Worm (Caenorhabditis elegans): Measurements from ENCODE around the gene atad-3.

Gene atad-3

DNA sequence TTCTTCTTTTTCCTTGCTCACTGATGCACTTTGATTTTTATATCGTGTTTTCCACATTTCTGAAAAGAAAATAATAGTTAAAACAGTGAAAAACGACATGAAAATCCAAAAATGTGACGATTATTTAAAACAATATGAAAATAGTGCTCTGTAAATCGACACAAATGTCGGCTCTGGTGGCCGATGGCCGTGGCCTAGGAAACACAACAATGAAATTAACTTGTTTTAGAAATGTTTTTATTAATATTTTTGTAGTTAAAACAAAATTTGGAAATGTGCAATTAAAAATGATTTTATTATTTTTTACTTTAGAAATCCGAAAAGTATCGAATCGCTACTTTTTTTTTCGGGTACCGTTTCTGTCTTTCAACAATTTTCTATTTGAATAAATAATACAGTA is 48.0 kb upstream of the atad-3 start, which contains the start of gene arv-1 (continued):
- TF ChIP-seq madf-10 (tag; optimal IDR thresholded peaks at IDR 0.05) = no peak
- TF ChIP-seq ceh-79 (tag; optimal IDR thresholded peaks at IDR 0.05) = no peak
- TF ChIP-seq ztf-3 (GFP tag; optimal IDR thresholded peaks at IDR 0.05) = no peak
- peak; percentile 9 for TF ChIP-seq F23B12.7 (tag; optimal IDR thresholded peaks at IDR 0.05; ENCODE audit: insufficient read depth)
- no peak for TF ChIP-seq bed-2 (GFP tag; IDR thresholded peaks at IDR 0.05)
- no peak for TF ChIP-seq F22D6.2 (tag; optimal IDR thresholded peaks at IDR 0.05)
- no peak for TF ChIP-seq let-607 (tag; optimal IDR thresholded peaks at IDR 0.05)
- TF ChIP-seq Y53F4B.3 (GFP tag; IDR thresholded peaks at IDR 0.05) = no peak
- no peak for TF ChIP-seq snpc-3.4 (tag; optimal IDR thresholded peaks at IDR 0.05)
- TF ChIP-seq let-526 (GFP tag; IDR thresholded peaks at IDR 0.05) = no peak
- no peak for TF ChIP-seq ceh-91 (GFP tag; IDR thresholded peaks at IDR 0.05)
- no peak for TF ChIP-seq F33H1.4 (GFP tag; IDR thresholded peaks at IDR 0.05)
- no peak for TF ChIP-seq lin-35 (GFP tag; optimal IDR thresholded peaks at IDR 0.05)
- no peak for TF ChIP-seq tlf-1 (GFP tag; optimal IDR thresholded peaks at IDR 0.05)
- no peak for TF ChIP-seq ztf-25 (GFP tag; IDR thresholded peaks at IDR 0.05)
- TF ChIP-seq hsf-1 (GFP tag; IDR thresholded peaks at IDR 0.05) = no peak
- no peak for TF ChIP-seq F10E7.11 (tag; optimal IDR thresholded peaks at IDR 0.05)
- no peak for TF ChIP-seq snpc-4 (GFP tag; optimal IDR thresholded peaks at IDR 0.05)
- peak in 1 of 4 experiments; percentile 6 for TF ChIP-seq snpc-4 (tag; optimal IDR thresholded peaks at IDR 0.05)
- TF ChIP-seq fkh-3 (tag; optimal IDR thresholded peaks at IDR 0.05) = no peak
- TF ChIP-seq F37B4.10 (GFP tag; IDR thresholded peaks at IDR 0.05) = no peak
- no peak for TF ChIP-seq athp-1 (tag; optimal IDR thresholded peaks at IDR 0.05)
- TF ChIP-seq egl-44 (GFP tag; IDR thresholded peaks at IDR 0.05) = no peak
- no peak for TF ChIP-seq K12H6.12 (tag; optimal IDR thresholded peaks at IDR 0.05)
- TF ChIP-seq egrh-3 (GFP tag; IDR thresholded peaks at IDR 0.05) = no peak
- no peak for TF ChIP-seq nhr-179 (tag; optimal IDR thresholded peaks at IDR 0.05)
- TF ChIP-seq hrde-1 (tag; optimal IDR thresholded peaks at IDR 0.05; ENCODE audit: borderline replicate concordance) = no peak
- TF ChIP-seq ztf-28 (GFP tag; IDR thresholded peaks at IDR 0.05) = no peak
- TF ChIP-seq egl-18 (GFP tag; IDR thresholded peaks at IDR 0.05) = no peak
- TF ChIP-seq unc-130 (GFP tag; optimal IDR thresholded peaks at IDR 0.05) = peak; percentile 1
- no peak for TF ChIP-seq cebp-1 (GFP tag; IDR thresholded peaks at IDR 0.05)
- TF ChIP-seq cebp-1 (tag; optimal IDR thresholded peaks at IDR 0.05) = no peak
- no peak for TF ChIP-seq tbx-9 (tag; optimal IDR thresholded peaks at IDR 0.05; ENCODE audit: borderline replicate concordance)
- TF ChIP-seq nfya-2 (GFP tag; IDR thresholded peaks at IDR 0.05) = no peak
- no peak for TF ChIP-seq dpff-1 (tag; optimal IDR thresholded peaks at IDR 0.05)
- TF ChIP-seq lsy-27 (tag; optimal IDR thresholded peaks at IDR 0.05; ENCODE audit: borderline replicate concordance, insufficient read depth) = no peak
- TF ChIP-seq ekl-4 (GFP tag; IDR thresholded peaks at IDR 0.05) = no peak
- TF ChIP-seq B0019.2 (GFP tag; conservative IDR thresholded peaks at IDR 0.05) = peak; percentile 63; the same call in 1 of the 2 replicates
- TF ChIP-seq ceh-40 (GFP tag; IDR thresholded peaks at IDR 0.05) = no peak
- no peak for TF ChIP-seq ets-4 (GFP tag; optimal IDR thresholded peaks at IDR 0.05)
- TF ChIP-seq madf-3 (GFP tag; IDR thresholded peaks at IDR 0.05) = no peak
- TF ChIP-seq K11D2.4 (GFP tag; IDR thresholded peaks at IDR 0.05) = no peak
- no peak for TF ChIP-seq F49E8.2 (tag; optimal IDR thresholded peaks at IDR 0.05; ENCODE audit: insufficient read depth)
- TF ChIP-seq gei-17 (GFP tag; optimal IDR thresholded peaks at IDR 0.05) = no peak
- peak; percentile 12 for TF ChIP-seq nhr-80 (tag; optimal IDR thresholded peaks at IDR 0.05)
- TF ChIP-seq F57A8.1 (GFP tag; optimal IDR thresholded peaks at IDR 0.05) = no peak
- no peak for TF ChIP-seq pbrm-1 (GFP tag; IDR thresholded peaks at IDR 0.05)
- TF ChIP-seq xnd-1 (tag; optimal IDR thresholded peaks at IDR 0.05) = no peak
- peak; percentile 49 for TF ChIP-seq ceh-27 (GFP tag; optimal IDR thresholded peaks at IDR 0.05)

Measured in whole organism, young adult.